Fruit fly (Drosophila melanogaster): ENCODE data around the gene pll.

pll gene

DNA sequence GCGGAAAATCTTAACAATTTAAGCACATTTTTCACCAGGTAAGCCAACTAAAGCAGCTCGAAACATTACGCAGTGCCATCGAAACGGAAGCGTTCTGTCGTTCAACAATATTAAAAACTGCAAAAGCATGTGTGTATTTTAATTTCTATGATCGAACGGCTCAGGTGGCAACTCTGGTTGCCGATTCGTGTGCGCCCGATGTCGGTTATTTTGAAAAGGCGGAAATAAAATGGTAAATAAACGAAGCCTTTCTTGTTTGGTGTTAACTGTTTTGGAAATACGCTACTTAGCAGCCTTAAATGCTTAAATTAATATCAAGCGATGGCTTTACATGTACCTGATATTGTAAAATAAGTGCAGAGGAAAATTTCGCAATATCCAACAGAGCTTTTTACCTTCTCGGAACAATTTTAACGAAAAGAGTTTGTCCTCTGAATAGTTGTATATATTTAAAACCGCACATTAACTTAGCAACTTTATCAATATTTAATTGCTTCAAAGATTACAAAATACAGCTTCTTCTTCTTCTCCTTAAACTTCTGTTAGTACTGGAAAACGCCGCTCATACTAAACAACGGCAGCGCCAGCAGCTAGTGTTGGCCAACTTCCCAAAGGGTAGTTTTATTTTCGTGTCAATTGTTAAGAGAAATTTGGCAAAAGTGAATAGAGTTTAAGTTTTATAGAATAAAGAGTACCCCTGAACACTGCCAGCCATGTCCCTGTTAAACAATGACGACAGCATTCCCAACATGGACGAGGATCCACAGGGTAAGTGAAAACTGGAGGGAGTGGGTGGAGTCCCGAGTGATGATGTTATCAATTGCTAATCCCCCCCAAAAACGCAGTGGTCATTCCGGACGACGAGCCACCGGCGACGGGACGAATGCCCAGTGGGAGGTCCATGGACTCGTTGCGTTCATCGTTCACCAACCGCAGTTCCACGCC is 20.4 kb upstream of the pll start, which contains the start of gene CG5934 (continued):
- peak in 1 of 2 experiments; percentile 63 for TF ChIP-seq Pdp1 (GFP tag; optimal IDR thresholded peaks at IDR 0.05)
- peak; percentile 31 for TF ChIP-seq CG12942 (GFP tag; optimal IDR thresholded peaks at IDR 0.05)
- TF ChIP-seq Hsf (GFP tag; optimal IDR thresholded peaks at IDR 0.05), result peak; percentile 29
- peak; percentile 17 for TF ChIP-seq gro (GFP tag; optimal IDR thresholded peaks at IDR 0.05)
- peak; percentile 34 for TF ChIP-seq CG18619 (GFP tag; optimal IDR thresholded peaks at IDR 0.05)
- no peak for TF ChIP-seq CG2202 (tag; optimal IDR thresholded peaks at IDR 0.05)
- TF ChIP-seq CG30403 (GFP tag; optimal IDR thresholded peaks at IDR 0.05), result peak; percentile 41
- peak; percentile 45 for TF ChIP-seq CG18599 (GFP tag; optimal IDR thresholded peaks at IDR 0.05)
- peak; percentile 34 for TF ChIP-seq Sox100B (GFP tag; optimal IDR thresholded peaks at IDR 0.05)
- TF ChIP-seq cg (GFP tag; optimal IDR thresholded peaks at IDR 0.05), result peak; percentile 11
- peak; percentile 54; the same call in 1 of the 3 replicates for TF ChIP-seq Opbp (GFP tag; IDR thresholded peaks at IDR 0.05; ENCODE audit: partially characterized antibody)
- TF ChIP-seq pho (GFP tag; optimal IDR thresholded peaks at IDR 0.05), result peak; percentile 31
- TF ChIP-seq BEAF-32 (GFP tag; optimal IDR thresholded peaks at IDR 0.05), result peak; percentile 38
- TF ChIP-seq CG14710 (tag; optimal IDR thresholded peaks at IDR 0.05), result peak; percentile 39
- TF ChIP-seq CG2712 (tag; optimal IDR thresholded peaks at IDR 0.05), result peak; percentile 32
- peak; percentile 27 for TF ChIP-seq caup (GFP tag; optimal IDR thresholded peaks at IDR 0.05; ENCODE audit: severe bottlenecking)
- no peak for TF ChIP-seq Fer1 (GFP tag; optimal IDR thresholded peaks at IDR 0.05)
- peak; percentile 49 for TF ChIP-seq trem (tag; optimal IDR thresholded peaks at IDR 0.05)
- TF ChIP-seq CG10431 (GFP tag; optimal IDR thresholded peaks at IDR 0.05), result peak; percentile 38
- TF ChIP-seq grau (tag; optimal IDR thresholded peaks at IDR 0.05), result peak; percentile 10
- 0 out of 2 replicates have a peak, but pooled peaks have one; percentile 8 for TF ChIP-seq CG31441 (GFP tag; IDR thresholded peaks at IDR 0.05)
- peak; percentile 67 for TF ChIP-seq MBD-R2 (GFP tag; IDR thresholded peaks at IDR 0.05)
- peak; percentile 27 for TF ChIP-seq bcd (GFP tag; optimal IDR thresholded peaks at IDR 0.05)
- TF ChIP-seq CG7271 (tag; optimal IDR thresholded peaks at IDR 0.05), result no peak
- TF ChIP-seq cad (GFP tag; optimal IDR thresholded peaks at IDR 0.05), result no peak
- peak; percentile 3 for TF ChIP-seq tap (tag; optimal IDR thresholded peaks at IDR 0.05)
- no peak for TF ChIP-seq CG1233 (GFP tag; optimal IDR thresholded peaks at IDR 0.05)
- peak; percentile 44 for TF ChIP-seq Dref (GFP tag; IDR thresholded peaks at IDR 0.05)
- TF ChIP-seq MESR4 (GFP tag; optimal IDR thresholded peaks at IDR 0.05), result peak; percentile 70
- TF ChIP-seq slp2 (GFP tag; optimal IDR thresholded peaks at IDR 0.05), result peak; percentile 33
- TF ChIP-seq Hr3 (GFP tag; optimal IDR thresholded peaks at IDR 0.05), result peak; percentile 22
- peak; percentile 59 for TF ChIP-seq CG2120 (GFP tag; optimal IDR thresholded peaks at IDR 0.05)
- peak; percentile 50 for TF ChIP-seq CoRest (tag; optimal IDR thresholded peaks at IDR 0.05)
- peak; percentile 2 for TF ChIP-seq tx (GFP tag; optimal IDR thresholded peaks at IDR 0.05)
- TF ChIP-seq B-H2 (GFP tag; optimal IDR thresholded peaks at IDR 0.05), result peak; percentile 59
- peak; percentile 72 for TF ChIP-seq Deaf1 (tag; optimal IDR thresholded peaks at IDR 0.05)
- TF ChIP-seq Atf6 (GFP tag; IDR thresholded peaks at IDR 0.05), result no peak
- peak; percentile 31 for TF ChIP-seq her (GFP tag; optimal IDR thresholded peaks at IDR 0.05)
- TF ChIP-seq Stat92E (GFP tag; optimal IDR thresholded peaks at IDR 0.05), result no peak
- TF ChIP-seq CG10654 (GFP tag; optimal IDR thresholded peaks at IDR 0.05), result peak; percentile 0
- TF ChIP-seq CHES-1-like (GFP tag; optimal IDR thresholded peaks at IDR 0.05), result peak; percentile 40
- 0 out of 3 replicates have a peak, but pooled peaks have one; percentile 20 for TF ChIP-seq dysf (GFP tag; IDR thresholded peaks at IDR 0.05)
- peak; percentile 59 for TF ChIP-seq pzg (GFP tag; optimal IDR thresholded peaks at IDR 0.05)
- TF ChIP-seq HLHmδ (GFP tag; optimal IDR thresholded peaks at IDR 0.05), result no peak
- no peak for TF ChIP-seq klu (GFP tag; IDR thresholded peaks at IDR 0.05)
- TF ChIP-seq NfI (GFP tag; optimal IDR thresholded peaks at IDR 0.05), result peak; percentile 47
- no peak for TF ChIP-seq nerfin-2 (GFP tag; IDR thresholded peaks at IDR 0.05; ENCODE audit: partially characterized antibody)

All from whole organism, embryonic.